Fruit fly (Drosophila melanogaster): ENCODE data around the gene CG31815.
A peak's percentile ranks its signal among the peaks of the same experiment; 100 is the strongest.

Gene CG31815

DNA sequence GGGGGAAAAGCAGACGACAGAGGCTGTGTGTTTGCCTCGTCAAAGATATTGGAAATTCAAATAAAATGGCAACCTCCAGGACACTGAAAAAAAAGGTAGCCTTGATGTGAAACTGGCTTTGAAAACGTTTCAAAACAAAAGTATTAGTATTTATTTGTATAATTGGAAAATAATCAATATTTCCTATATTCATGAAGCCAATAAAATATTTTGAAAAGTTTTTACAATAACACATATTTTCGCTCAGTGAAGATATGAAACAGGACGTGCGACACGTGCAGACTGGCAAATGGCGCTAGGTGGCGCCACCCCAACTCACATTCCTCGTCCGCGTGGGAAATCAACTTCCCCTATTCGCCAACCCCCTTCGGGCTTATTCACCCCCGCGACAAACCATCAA lies 42.2 kb downstream of the CG31815 start (continued):
- TF ChIP-seq Sox14 (GFP tag; optimal IDR thresholded peaks at IDR 0.05) (peak; percentile 8), fd59A (GFP tag; optimal IDR thresholded peaks at IDR 0.05) (peak; percentile 30), acj6 (GFP tag; optimal IDR thresholded peaks at IDR 0.05) (peak; percentile 39), Ets96B (tag; optimal IDR thresholded peaks at IDR 0.05) (peak; percentile 48), CG1621 (tag; optimal IDR thresholded peaks at IDR 0.05) (no peak), cyc (GFP tag; optimal IDR thresholded peaks at IDR 0.05) (peak; percentile 15), topi (GFP tag; optimal IDR thresholded peaks at IDR 0.05) (peak; percentile 44), CG8632 (GFP tag; optimal IDR thresholded peaks at IDR 0.05) (peak; percentile 21), salr (GFP tag; optimal IDR thresholded peaks at IDR 0.05) (no peak), vri (GFP tag; optimal IDR thresholded peaks at IDR 0.05) (peak; percentile 0), CG10631 (GFP tag; optimal IDR thresholded peaks at IDR 0.05) (peak; percentile 26), Met (GFP tag; optimal IDR thresholded peaks at IDR 0.05) (peak; percentile 52), Blimp-1 (GFP tag; optimal IDR thresholded peaks at IDR 0.05) (no peak), CG6276 (GFP tag; optimal IDR thresholded peaks at IDR 0.05) (peak; percentile 38), CG6792 (GFP tag; optimal IDR thresholded peaks at IDR 0.05) (peak; percentile 22), achi (GFP tag; optimal IDR thresholded peaks at IDR 0.05) (peak; percentile 50), CG32006 (GFP tag; optimal IDR thresholded peaks at IDR 0.05) (peak; percentile 64), CG6163 (GFP tag; IDR thresholded peaks at IDR 0.05) (peak; percentile 48; the same call in 1 of the 3 replicates), ss (GFP tag; optimal IDR thresholded peaks at IDR 0.05) (peak in 1 of 2 experiments; percentile 1), OdsH (GFP tag; optimal IDR thresholded peaks at IDR 0.05) (peak; percentile 52)

DNA sequence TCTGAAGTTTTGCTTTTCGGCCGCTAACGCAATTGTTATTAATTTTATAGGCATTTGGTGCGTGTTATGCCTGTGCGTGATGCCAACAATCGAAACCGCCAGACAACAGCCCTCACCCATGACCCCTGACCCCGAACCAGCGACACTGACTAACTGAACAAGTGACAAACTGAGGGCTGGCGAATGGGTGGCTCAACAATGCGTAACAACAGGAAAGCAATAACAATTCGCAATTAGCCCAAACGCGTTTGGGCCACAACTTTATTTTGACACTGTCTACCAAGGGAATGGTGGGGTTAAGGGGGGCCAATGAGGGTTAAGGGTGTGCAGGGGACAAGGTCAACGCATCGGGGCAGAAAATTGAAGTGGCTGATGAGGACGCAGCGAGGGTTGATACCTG lies 43.3 kb downstream of the CG31815 start:
- TF ChIP-seq dsx (GFP tag; optimal IDR thresholded peaks at IDR 0.05; ENCODE audit: poor library complexity, severe bottlenecking) (no peak), CG31627 (GFP tag; optimal IDR thresholded peaks at IDR 0.05) (no peak), CG11294 (GFP tag; IDR thresholded peaks at IDR 0.05) (no peak), fd59A (GFP tag; optimal IDR thresholded peaks at IDR 0.05) (no peak), topi (GFP tag; optimal IDR thresholded peaks at IDR 0.05) (no peak), Hr39 (GFP tag; optimal IDR thresholded peaks at IDR 0.05) (no peak), pdm3 (GFP tag; optimal IDR thresholded peaks at IDR 0.05) (no peak), CG4318 (GFP tag; optimal IDR thresholded peaks at IDR 0.05) (no peak), Met (GFP tag; optimal IDR thresholded peaks at IDR 0.05) (no peak), Gug (GFP tag; IDR thresholded peaks at IDR 0.05) (no peak), Hr4 (GFP tag; optimal IDR thresholded peaks at IDR 0.05) (no peak), CG6792 (GFP tag; optimal IDR thresholded peaks at IDR 0.05) (no peak), lz (GFP tag; optimal IDR thresholded peaks at IDR 0.05) (no peak), CG11902 (GFP tag; optimal IDR thresholded peaks at IDR 0.05) (no peak), CG9139 (GFP tag; optimal IDR thresholded peaks at IDR 0.05) (no peak), fd85E (GFP tag; optimal IDR thresholded peaks at IDR 0.05) (no peak), ss (GFP tag; optimal IDR thresholded peaks at IDR 0.05) (no peak), fkh (GFP tag; optimal IDR thresholded peaks at IDR 0.05) (no peak), CG32006 (GFP tag; optimal IDR thresholded peaks at IDR 0.05) (no peak), CG8319 (GFP tag; optimal IDR thresholded peaks at IDR 0.05) (no peak)

DNA sequence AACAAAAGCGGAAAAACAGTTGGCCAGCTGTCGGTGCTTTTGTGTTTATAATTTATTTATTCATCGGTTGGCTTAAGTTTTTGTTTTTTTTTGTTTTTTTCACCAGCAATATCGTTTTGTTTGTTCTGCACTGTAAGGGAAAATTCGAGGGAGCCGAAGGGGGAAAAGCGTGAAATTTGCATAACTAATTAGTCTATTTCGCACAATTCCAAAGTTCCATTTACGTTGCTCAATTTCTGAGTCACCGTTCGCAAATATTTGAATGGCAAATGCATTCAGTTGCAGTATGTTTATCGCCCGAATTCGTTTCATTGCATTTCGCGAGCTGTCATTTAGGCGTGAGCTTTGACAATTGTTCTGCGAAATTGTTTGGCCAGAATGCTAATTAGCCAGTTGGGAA lies 47.9 kb downstream of the CG31815 start:
- TF ChIP-seq CG11762 (GFP tag; optimal IDR thresholded peaks at IDR 0.05; ENCODE audit: insufficient read depth) = no peak
- no peak for TF ChIP-seq Smox (GFP tag; optimal IDR thresholded peaks at IDR 0.05)
- TF ChIP-seq net (GFP tag; optimal IDR thresholded peaks at IDR 0.05) = no peak
- TF ChIP-seq CG8319 (GFP tag; optimal IDR thresholded peaks at IDR 0.05) = no peak
- TF ChIP-seq CG9139 (GFP tag; optimal IDR thresholded peaks at IDR 0.05) = no peak

DNA sequence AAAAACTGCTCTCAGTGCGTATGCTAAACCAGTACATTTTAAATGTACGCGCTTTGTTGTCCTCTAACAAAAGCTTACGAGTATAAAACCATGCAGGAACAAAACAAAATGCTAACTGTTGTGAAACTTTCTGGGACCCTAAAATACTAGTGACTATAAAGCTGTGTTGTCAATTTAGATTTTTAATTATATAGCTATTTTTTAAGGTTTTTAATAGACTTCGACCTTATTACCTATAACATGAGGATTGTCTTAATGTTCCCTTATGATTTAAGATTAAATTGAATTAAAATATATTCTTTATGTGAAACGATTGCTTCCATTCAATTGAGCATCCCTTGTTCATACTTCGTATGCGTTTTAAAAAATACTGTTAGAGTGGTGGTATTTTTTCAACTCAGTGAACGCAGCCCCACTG lies 51.1 kb downstream of the CG31815 start:
- TF ChIP-seq CG6808 (GFP tag; optimal IDR thresholded peaks at IDR 0.05) = no peak
- no peak for TF ChIP-seq fd59A (GFP tag; optimal IDR thresholded peaks at IDR 0.05)
- no peak for TF ChIP-seq Blimp-1 (GFP tag; optimal IDR thresholded peaks at IDR 0.05)
- peak; percentile 63 for TF ChIP-seq lz (GFP tag; optimal IDR thresholded peaks at IDR 0.05)
- TF ChIP-seq CG1621 (tag; optimal IDR thresholded peaks at IDR 0.05) = no peak
- peak; percentile 49; the same call in 1 of the 3 replicates for TF ChIP-seq CG8119 (GFP tag; IDR thresholded peaks at IDR 0.05)
- peak; percentile 23 for TF ChIP-seq achi (GFP tag; optimal IDR thresholded peaks at IDR 0.05)
- peak; percentile 61 for TF ChIP-seq dsx (GFP tag; optimal IDR thresholded peaks at IDR 0.05; ENCODE audit: poor library complexity, severe bottlenecking)
- TF ChIP-seq CG8632 (GFP tag; optimal IDR thresholded peaks at IDR 0.05) = peak; percentile 24
- TF ChIP-seq CG34406 (GFP tag; optimal IDR thresholded peaks at IDR 0.05) = peak; percentile 51
- TF ChIP-seq CG10631 (GFP tag; optimal IDR thresholded peaks at IDR 0.05) = peak; percentile 63
- peak; percentile 22; the same call in 1 of the 2 replicates for TF ChIP-seq CG11294 (GFP tag; IDR thresholded peaks at IDR 0.05)
- TF ChIP-seq vri (GFP tag; optimal IDR thresholded peaks at IDR 0.05) = no peak
- no peak for TF ChIP-seq CG10669 (GFP tag; optimal IDR thresholded peaks at IDR 0.05)
- peak; percentile 67 for TF ChIP-seq topi (GFP tag; optimal IDR thresholded peaks at IDR 0.05)
- no peak for TF ChIP-seq salr (GFP tag; optimal IDR thresholded peaks at IDR 0.05)
- no peak for TF ChIP-seq Eip93F (GFP tag; optimal IDR thresholded peaks at IDR 0.05)
- TF ChIP-seq Hr4 (GFP tag; optimal IDR thresholded peaks at IDR 0.05) = peak; percentile 57
- TF ChIP-seq CG16779 (tag; optimal IDR thresholded peaks at IDR 0.05) = no peak
- peak; percentile 67 for TF ChIP-seq Sox14 (GFP tag; optimal IDR thresholded peaks at IDR 0.05)
- peak; percentile 17 for TF ChIP-seq Sox15 (GFP tag; optimal IDR thresholded peaks at IDR 0.05)
- TF ChIP-seq CG11902 (GFP tag; optimal IDR thresholded peaks at IDR 0.05) = no peak
